Worm (Caenorhabditis elegans) whole organism, L2 larva: ENCODE measurements around the gene C24B5.4.

Experiments
- Y55F3AM.14 ChIP-seq: fragments of 200-800 bp; sonication (Bioruptor generic); optimal IDR thresholded peaks from 2 replicates; lab custom pipeline; 2018; ENCODE audit warnings: mild to moderate bottlenecking, missing genetic modification characterization, missing compliant biosample characterization
- ZK546.5 ChIP-seq: sonication (generic microtip); optimal IDR thresholded peaks from 2 replicates; lab custom pipeline; 2017; ENCODE audit warnings: missing biosample characterization, missing genetic modification characterization
- ceh-16 ChIP-seq: fragments of 150-350 bp; optimal IDR thresholded peaks from 2 replicates; lab custom pipeline; 2014; ENCODE audit warnings: missing biosample characterization, missing genetic modification characterization
- fos-1 ChIP-seq: fragments of 150-350 bp; optimal IDR thresholded peaks from 2 replicates; lab custom pipeline; 2014; ENCODE audit warnings: missing biosample characterization, missing genetic modification characterization
- nhr-77 ChIP-seq: fragments of 150-350 bp; optimal IDR thresholded peaks from 2 replicates; lab custom pipeline; 2014; ENCODE audit warnings: missing biosample characterization, missing genetic modification characterization
- ztf-11 ChIP-seq: sonication (generic microtip); optimal IDR thresholded peaks from 2 replicates; lab custom pipeline; 2017; ENCODE audit warnings: missing biosample characterization, missing genetic modification characterization

DNA sequence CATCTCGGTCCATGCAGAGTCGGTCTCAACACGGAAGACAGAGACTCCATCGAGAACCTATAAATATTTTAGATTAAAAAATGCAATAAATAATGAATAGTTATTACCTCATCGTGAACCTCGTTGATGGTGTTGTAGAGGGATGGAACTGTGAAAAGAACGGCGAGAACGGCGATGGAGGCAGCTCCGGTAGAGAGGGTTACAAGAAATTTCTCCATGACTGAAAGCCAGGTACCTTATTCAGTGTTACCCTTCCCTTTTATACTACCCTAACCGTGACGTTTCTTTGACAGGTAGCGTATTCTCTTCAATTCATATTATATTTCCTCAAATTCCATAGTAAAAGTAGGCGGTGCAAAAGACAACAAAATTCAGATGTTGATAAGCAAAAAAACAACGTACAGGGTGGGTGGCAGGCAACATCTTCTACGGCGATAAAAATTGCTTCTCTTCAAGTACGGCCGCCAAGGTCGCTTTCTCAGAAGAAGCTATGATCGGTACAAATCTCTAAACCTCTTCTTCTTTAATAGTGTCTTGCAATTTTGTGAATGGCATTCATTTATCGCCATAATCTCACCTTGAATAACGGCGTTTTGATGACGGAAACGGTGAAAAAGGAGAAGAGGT lies 31.9 kb downstream of the C24B5.4 start, which contains the start of gene col-10:
- no peak for TF ChIP-seq ztf-11
- TF ChIP-seq fos-1 (tag; lab: Kevin White, UChicago): peak; percentile 3
- no peak for TF ChIP-seq ZK546.5
- TF ChIP-seq Y55F3AM.14: no peak
- TF ChIP-seq ceh-16 (tag; lab: Kevin White, UChicago): peak; percentile 31
- TF ChIP-seq nhr-77 (tag; lab: Kevin White, UChicago): no peak
